Worm (Caenorhabditis elegans) whole organism, L3 larva: Measurements from ENCODE around the gene his-62.

Source experiments
- ama-1 ChIP-seq: fragments of 150-350 bp; optimal IDR thresholded peaks from 2 replicates; lab custom pipeline; 2018
- daf-12 ChIP-seq: fragments of 150-350 bp; optimal IDR thresholded peaks from 2 replicates; lab custom pipeline; 2014; ENCODE audit warnings: missing biosample characterization, missing genetic modification reagents, missing genetic modification characterization
- elt-3 ChIP-seq, 3 experiments: fragments of 150-350 bp in 1 of 3; sonication (generic microtip) in 2 of 3; optimal IDR thresholded peaks; 2 replicates in 2 of 3; 4 replicates in 1 of 3; lab custom pipeline; 2014 to 2017; ENCODE audit warnings: missing biosample characterization in 3 of 3, missing genetic modification characterization in 3 of 3
- fkh-2 ChIP-seq: fragments of 150-350 bp; optimal IDR thresholded peaks from 2 replicates; lab custom pipeline; 2014; ENCODE audit warnings: missing biosample characterization, missing genetic modification reagents, missing genetic modification characterization
- nhr-12 ChIP-seq: fragments of 150-350 bp; optimal IDR thresholded peaks from 2 replicates; lab custom pipeline; 2014; ENCODE audit warnings: missing biosample characterization, missing genetic modification characterization
- nhr-237 ChIP-seq: fragments of 150-350 bp; optimal IDR thresholded peaks from 2 replicates; lab custom pipeline; 2014; ENCODE audit warnings: missing biosample characterization, missing genetic modification characterization
- skn-1 ChIP-seq: fragments of 150-350 bp; optimal IDR thresholded peaks from 2 replicates; lab custom pipeline; 2014; ENCODE audit warnings: missing biosample characterization, missing genetic modification characterization

- TF ChIP-seq fkh-2 (tag; lab: Kevin White, UChicago) = no peak
- TF ChIP-seq ama-1 (lab: Kevin White, UChicago) = no peak
- TF ChIP-seq nhr-12 = no peak
- TF ChIP-seq elt-3 (tag; optimal IDR thresholded peaks at IDR 0.05; lab: Kevin White, UChicago) = peak in 1 of 3 experiments; percentile 19
- no peak for TF ChIP-seq skn-1 (tag; lab: Kevin White, UChicago)
- TF ChIP-seq nhr-237 (tag; lab: Kevin White, UChicago) = no peak
- no peak for TF ChIP-seq daf-12 (tag; lab: Kevin White, UChicago)
These were observed 16.4 kb upstream of the his-62 start, which contains the start of gene F55G1.7 for ce11 chrIV:7469782-7470413.
